Fruit fly (Drosophila melanogaster): Measurements from ENCODE around the gene CG2924.
A peak's percentile ranks its signal among the peaks of the same experiment; 100 is the strongest.

Gene CG2924

dm6 chrX:2222181-2222790 is 48.3 kb downstream of the CG2924 start, which contains the start of gene Vinc (continued):
- TF ChIP-seq CG32767 (GFP tag; IDR thresholded peaks at IDR 0.05) (peak; percentile 59; the same call in 1 of the 2 replicates), klu (GFP tag; IDR thresholded peaks at IDR 0.05) (peak; percentile 71; the same call in 1 of the 2 replicates), CG8478 (optimal IDR thresholded peaks at IDR 0.05) (no peak), CG12299 (tag; optimal IDR thresholded peaks at IDR 0.05) (peak; percentile 77), fd102C (GFP tag; optimal IDR thresholded peaks at IDR 0.05) (no peak), CG1647 (GFP tag; optimal IDR thresholded peaks at IDR 0.05) (peak; percentile 70), CG3281 (GFP tag; optimal IDR thresholded peaks at IDR 0.05) (peak; percentile 95), tin (GFP tag; optimal IDR thresholded peaks at IDR 0.05) (peak; percentile 85), corto (GFP tag; optimal IDR thresholded peaks at IDR 0.05) (no peak), Aef1 (GFP tag; IDR thresholded peaks at IDR 0.05) (peak; percentile 81), Nf-YC (tag; optimal IDR thresholded peaks at IDR 0.05) (peak; percentile 86), bcd (GFP tag; optimal IDR thresholded peaks at IDR 0.05) (peak; percentile 92), Poxn (GFP tag; IDR thresholded peaks at IDR 0.05) (0 out of 2 replicates have a peak, but pooled peaks have one; percentile 30), CG12391 (tag; optimal IDR thresholded peaks at IDR 0.05) (peak; percentile 76), BEAF-32 (GFP tag; optimal IDR thresholded peaks at IDR 0.05) (peak; percentile 58), Fer2 (tag; optimal IDR thresholded peaks at IDR 0.05) (peak; percentile 87), CG3726 (GFP tag; IDR thresholded peaks at IDR 0.05) (no peak), tll (GFP tag; optimal IDR thresholded peaks at IDR 0.05) (no peak), peb (GFP tag; IDR thresholded peaks at IDR 0.05) (peak; percentile 75), NFAT (GFP tag; IDR thresholded peaks at IDR 0.05) (peak; percentile 80), nau (GFP tag; optimal IDR thresholded peaks at IDR 0.05) (no peak), chinmo (GFP tag; IDR thresholded peaks at IDR 0.05; ENCODE audit: partially characterized antibody) (no peak), CG16863 (GFP tag; optimal IDR thresholded peaks at IDR 0.05) (peak; percentile 59), sens (GFP tag) (peak; percentile 98), vnd (GFP tag; IDR thresholded peaks at IDR 0.05; ENCODE audit: partially characterized antibody) (no peak), Stat92E (GFP tag; optimal IDR thresholded peaks at IDR 0.05) (peak in 1 of 3 experiments; percentile 42), Nf-YA (GFP tag; IDR thresholded peaks at IDR 0.05) (peak; percentile 50; the same call in 1 of the 2 replicates), CG12104 (GFP tag; optimal IDR thresholded peaks at IDR 0.05) (peak; percentile 74), twi (tag; optimal IDR thresholded peaks at IDR 0.05) (peak; percentile 48), grau (tag; optimal IDR thresholded peaks at IDR 0.05) (peak; percentile 85), CG10979 (tag; optimal IDR thresholded peaks at IDR 0.05) (peak; percentile 89), repo (GFP tag; optimal IDR thresholded peaks at IDR 0.05) (peak; percentile 75), MTF-1 (GFP tag; optimal IDR thresholded peaks at IDR 0.05; ENCODE audit: borderline replicate concordance) (peak; percentile 48), ara (GFP tag; IDR thresholded peaks at IDR 0.05) (no peak), gfzf (GFP tag; optimal IDR thresholded peaks at IDR 0.05) (no peak), odd (GFP tag; optimal IDR thresholded peaks at IDR 0.05) (no peak), CG1233 (GFP tag; optimal IDR thresholded peaks at IDR 0.05) (peak; percentile 90), usp (GFP tag; optimal IDR thresholded peaks at IDR 0.05) (no peak), CG11398 (GFP tag; optimal IDR thresholded peaks at IDR 0.05) (peak; percentile 64), Hmr (GFP tag; optimal IDR thresholded peaks at IDR 0.05) (peak; percentile 86), CG9215 (GFP tag; IDR thresholded peaks at IDR 0.05) (peak; percentile 89), CG8924 (tag; optimal IDR thresholded peaks at IDR 0.05) (peak; percentile 76), CG11247 (GFP tag; IDR thresholded peaks at IDR 0.05) (peak; percentile 82), CG6765 (GFP tag; optimal IDR thresholded peaks at IDR 0.05) (peak; percentile 88), Dad (GFP tag; optimal IDR thresholded peaks at IDR 0.05) (peak; percentile 85), CoRest (tag; optimal IDR thresholded peaks at IDR 0.05) (peak; percentile 84), phol (tag; optimal IDR thresholded peaks at IDR 0.05) (peak; percentile 87), disco-r (GFP tag; optimal IDR thresholded peaks at IDR 0.05) (peak; percentile 38), h (optimal IDR thresholded peaks at IDR 0.05) (no peak), CG15696 (tag; optimal IDR thresholded peaks at IDR 0.05) (peak; percentile 73)

Data from whole organism, embryonic.